Fruit fly (Drosophila melanogaster) whole organism, wandering third instar larva: ENCODE results near the gene Pgant35A.
A peak's percentile ranks its signal among the peaks of the same experiment; 100 is the strongest.

Experiments used
- Abd-B ChIP-seq: fragments of >200 bp; optimal IDR thresholded peaks from 2 replicates; lab custom pipeline; 2017; ENCODE audit warnings: missing biosample characterization, missing genetic modification characterization
- CG32264 ChIP-seq: fragments of 200-800 bp; sonication (Bioruptor generic); optimal IDR thresholded peaks from 2 replicates; lab custom pipeline; 2016; ENCODE audit warnings: missing biosample characterization, missing genetic modification characterization
- CG9705 ChIP-seq: fragments of 200-800 bp; sonication (Bioruptor generic); optimal IDR thresholded peaks from 2 replicates; lab custom pipeline; 2018; ENCODE audit warnings: missing biosample characterization, mild to moderate bottlenecking, missing genetic modification characterization
- CrebA ChIP-seq: fragments of 200-800 bp; sonication (Bioruptor generic); optimal IDR thresholded peaks from 2 replicates; lab custom pipeline; 2016; ENCODE audit warnings: missing biosample characterization, mild to moderate bottlenecking, missing genetic modification characterization, borderline replicate concordance
- Dif ChIP-seq: fragments of 200-275, 200-300 bp; sonication (Bioruptor generic); optimal IDR thresholded peaks from 2 replicates; lab custom pipeline; 2018; ENCODE audit warnings: missing biosample characterization, missing genetic modification characterization; ENCODE audit not compliant: partially characterized antibody
- GATAd ChIP-seq: sonication (Bioruptor generic); optimal IDR thresholded peaks from 2 replicates; lab custom pipeline; 2016; ENCODE audit warnings: missing biosample characterization, missing genetic modification characterization
- HLH106 ChIP-seq: fragments of 200-800 bp; optimal IDR thresholded peaks from 3 replicates; lab custom pipeline; 2019; ENCODE audit warnings: missing biosample characterization, mild to moderate bottlenecking, missing genetic modification characterization, moderate library complexity
- Hnf4 ChIP-seq: fragments of 200-800 bp; sonication (Bioruptor generic); optimal IDR thresholded peaks from 2 replicates; lab custom pipeline; 2016; ENCODE audit warnings: missing biosample characterization, mild to moderate bottlenecking, missing genetic modification characterization
- Hr78 ChIP-seq: fragments of >200 bp; optimal IDR thresholded peaks from 2 replicates; lab custom pipeline; 2017; ENCODE audit warnings: missing biosample characterization, missing genetic modification characterization
- Hr83 ChIP-seq: fragments of 200-300 bp; sonication (Bioruptor generic); optimal IDR thresholded peaks from 2 replicates; lab custom pipeline; 2016; ENCODE audit warnings: missing biosample characterization, mild to moderate bottlenecking, missing genetic modification characterization, moderate library complexity; ENCODE audit not compliant: poor library complexity, severe bottlenecking
- Jra ChIP-seq: sonication (Bioruptor generic); optimal IDR thresholded peaks from 2 replicates; lab custom pipeline; 2016; ENCODE audit warnings: missing biosample characterization, missing genetic modification characterization
- Mio ChIP-seq: sonication (Bioruptor generic); optimal IDR thresholded peaks from 2 replicates; lab custom pipeline; 2016; ENCODE audit warnings: missing biosample characterization, missing genetic modification characterization
- Myc ChIP-seq: fragments of >200 bp; optimal IDR thresholded peaks from 2 replicates; lab custom pipeline; 2017
- N ChIP-seq: fragments of >200 bp; optimal IDR thresholded peaks from 2 replicates; lab custom pipeline; 2018; ENCODE audit warnings: missing biosample characterization, missing external identifiers, missing genetic modification characterization
- OdsH ChIP-seq: fragments of 200-800 bp; sonication (Bioruptor generic); optimal IDR thresholded peaks from 2 replicates; lab custom pipeline; 2016; ENCODE audit warnings: missing biosample characterization, mild to moderate bottlenecking, missing genetic modification characterization
- Rel ChIP-seq, 2 experiments: fragments of 200-800 bp; sonication (Bioruptor generic) in 1 of 2; optimal IDR thresholded peaks; 2 replicates in 1 of 2; 3 replicates in 1 of 2; lab custom pipeline; 2016 to 2019; ENCODE audit warnings: mild to moderate bottlenecking in 2 of 2, missing biosample characterization in 2 of 2, missing genetic modification characterization in 2 of 2, moderate library complexity in 1 of 2
- Sp1 ChIP-seq: fragments of 200-800 bp; sonication (Bioruptor generic); optimal IDR thresholded peaks from 3 replicates; lab custom pipeline; 2019; ENCODE audit warnings: missing biosample characterization, mild to moderate bottlenecking, missing genetic modification characterization, moderate library complexity
- Vsx2 ChIP-seq: fragments of 200-300, 225-300 bp; sonication (Bioruptor generic); optimal IDR thresholded peaks from 2 replicates; lab custom pipeline; 2018; ENCODE audit warnings: missing biosample characterization, missing genetic modification characterization; ENCODE audit not compliant: partially characterized antibody
- brk ChIP-seq: fragments of 200-800 bp; sonication (Bioruptor generic); optimal IDR thresholded peaks from 2 replicates; lab custom pipeline; 2016; ENCODE audit warnings: missing biosample characterization, mild to moderate bottlenecking, missing genetic modification characterization
- dl ChIP-seq, 2 experiments: fragments of 175-275, 200-275 bp in 1 of 2; fragments of 200-275 bp in 1 of 2; sonication (Bioruptor generic); optimal IDR thresholded peaks; lab custom pipeline; 2018; ENCODE audit warnings: mild to moderate bottlenecking in 2 of 2, missing biosample characterization in 2 of 2, missing genetic modification characterization in 2 of 2, moderate library complexity in 2 of 2; ENCODE audit not compliant: partially characterized antibody in 2 of 2, insufficient read depth in 1 of 2
- dsf ChIP-seq: sonication (Bioruptor generic); optimal IDR thresholded peaks from 2 replicates; lab custom pipeline; 2016; ENCODE audit warnings: missing biosample characterization, missing genetic modification characterization, borderline replicate concordance
- ey ChIP-seq: fragments of 200-800 bp; sonication (Bioruptor generic); optimal IDR thresholded peaks from 2 replicates; lab custom pipeline; 2016; ENCODE audit warnings: missing biosample characterization, missing genetic modification characterization
- foxo ChIP-seq, 2 experiments: fragments of 200-800 bp; sonication (Bioruptor generic); optimal IDR thresholded peaks; 2 replicates in 1 of 2; 3 replicates in 1 of 2; lab custom pipeline; 2016 to 2017; ENCODE audit warnings: missing biosample characterization in 2 of 2, missing genetic modification characterization in 2 of 2
- fru ChIP-seq: fragments of 200-800 bp; sonication (Bioruptor generic); optimal IDR thresholded peaks from 3 replicates; lab custom pipeline; 2016; ENCODE audit warnings: missing biosample characterization, mild to moderate bottlenecking, missing genetic modification characterization
- h ChIP-seq: fragments of 200-800 bp; sonication (Bioruptor generic); optimal IDR thresholded peaks from 3 replicates; lab custom pipeline; 2016; ENCODE audit warnings: missing biosample characterization, mild to moderate bottlenecking, missing genetic modification characterization
- jim ChIP-seq: fragments of 175-275, 200-325 bp; sonication (Bioruptor generic); optimal IDR thresholded peaks from 2 replicates; lab custom pipeline; 2016; ENCODE audit warnings: missing biosample characterization, mild to moderate bottlenecking, missing genetic modification characterization
- lola ChIP-seq: fragments of >200 bp; optimal IDR thresholded peaks from 2 replicates; lab custom pipeline; 2017; ENCODE audit warnings: missing biosample characterization, missing genetic modification characterization
- pan ChIP-seq: fragments of >200 bp; optimal IDR thresholded peaks from 2 replicates; lab custom pipeline; 2017
- psq ChIP-seq: fragments of 200-800 bp; sonication (Bioruptor generic); optimal IDR thresholded peaks from 3 replicates; lab custom pipeline; 2017; ENCODE audit warnings: missing biosample characterization, mild to moderate bottlenecking, missing genetic modification characterization, moderate library complexity
- rgr ChIP-seq: fragments of 200-800 bp; sonication (Bioruptor generic); optimal IDR thresholded peaks from 3 replicates; lab custom pipeline; 2016; ENCODE audit warnings: missing biosample characterization, mild to moderate bottlenecking, missing genetic modification characterization
- sage ChIP-seq: fragments of 200-800 bp; sonication (Bioruptor generic); optimal IDR thresholded peaks from 2 replicates; lab custom pipeline; 2016; ENCODE audit warnings: missing biosample characterization, mild to moderate bottlenecking, missing genetic modification characterization
- sv ChIP-seq: fragments of 200-800 bp; sonication (Bioruptor generic); optimal IDR thresholded peaks from 3 replicates; lab custom pipeline; 2016; ENCODE audit warnings: missing biosample characterization, missing genetic modification characterization
- tai ChIP-seq: sonication (Bioruptor generic); optimal IDR thresholded peaks from 2 replicates; lab custom pipeline; 2016; ENCODE audit warnings: missing biosample characterization, missing genetic modification characterization
- usp ChIP-seq: fragments of >200 bp; optimal IDR thresholded peaks from 2 replicates; lab custom pipeline; 2017; ENCODE audit warnings: missing biosample characterization, missing genetic modification characterization
- woc ChIP-seq: sonication (Bioruptor generic); optimal IDR thresholded peaks from 2 replicates; lab custom pipeline; 2016; ENCODE audit warnings: missing biosample characterization, mild to moderate bottlenecking, missing genetic modification characterization

The Pgant35A gene

dm6 chr2L:14346588-14346987, 12.5 kb upstream of the Pgant35A start, which contains the start of gene Send2:
Send2 (minus strand) TSS chr2L:14346688.
- TF ChIP-seq Dif (GFP tag; lab: Kevin White, UChicago) (no peak), foxo (GFP tag; optimal IDR thresholded peaks at IDR 0.05; lab: Kevin White, UChicago) (no peak), woc (GFP tag; lab: Kevin White, UChicago) (no peak), Hnf4 (GFP tag; lab: Kevin White, UChicago) (no peak), CG9705 (GFP tag; lab: Kevin White, UChicago) (no peak), Jra (GFP tag; lab: Kevin White, UChicago) (no peak), pan (lab: Kevin White, UChicago) (no peak), GATAd (GFP tag; lab: Kevin White, UChicago) (no peak), tai (GFP tag; lab: Kevin White, UChicago) (no peak), CG32264 (GFP tag; lab: Kevin White, UChicago) (no peak)

dm6 chr2L:14348602-14349001, 10.4 kb upstream of the Pgant35A start, which contains the start of gene mTTF:
mTTF (minus strand) TSS chr2L:14348790.
- no peak for TF ChIP-seq Hr78 (GFP tag; lab: Kevin White, UChicago)
- TF ChIP-seq dl (GFP tag; optimal IDR thresholded peaks at IDR 0.05; lab: Kevin White, UChicago; ENCODE audit: insufficient read depth in 1 of 2, partially characterized antibody in 2 of 2) = peak in 1 of 2 experiments; percentile 4
- TF ChIP-seq Vsx2 = peak; percentile 74
- TF ChIP-seq GATAd (GFP tag; lab: Kevin White, UChicago) = no peak
- TF ChIP-seq Rel (GFP tag; optimal IDR thresholded peaks at IDR 0.05; lab: Kevin White, UChicago) = no peak
- no peak for TF ChIP-seq Rel (tag; optimal IDR thresholded peaks at IDR 0.05; lab: Kevin White, UChicago)
- peak; percentile 88 for TF ChIP-seq Dif (GFP tag; lab: Kevin White, UChicago)

dm6 chr2L:14350587-14350986, 8.5 kb upstream of the Pgant35A start:
- TF ChIP-seq dsf (GFP tag; lab: Kevin White, UChicago) = no peak
- TF ChIP-seq, all 38 proteins: peak for 0

dm6 chr2L:14351441-14352127, 7.5 kb upstream of the Pgant35A start, which contains the start of gene CG43052:
CG43052 (plus strand) TSS chr2L:14352077.
- TF ChIP-seq sv (GFP tag; lab: Kevin White, UChicago) (no peak), N (GFP tag; lab: Kevin White, UChicago) (no peak), Vsx2 (no peak), CG32264 (GFP tag; lab: Kevin White, UChicago) (no peak), psq (GFP tag; lab: Kevin White, UChicago) (no peak), Sp1 (GFP tag; lab: Kevin White, UChicago) (no peak), sage (GFP tag; lab: Kevin White, UChicago) (no peak), fru (GFP tag; lab: Kevin White, UChicago) (no peak), dsf (GFP tag; lab: Kevin White, UChicago) (no peak), Mio (no peak), Hr83 (GFP tag; lab: Kevin White, UChicago) (no peak), HLH106 (no peak), tai (GFP tag; lab: Kevin White, UChicago) (no peak), pan (lab: Kevin White, UChicago) (no peak)

- TF ChIP-seq Mio (no peak), HLH106 (peak; percentile 73), Vsx2 (no peak), Jra (GFP tag; lab: Kevin White, UChicago) (peak; percentile 60), foxo (GFP tag; optimal IDR thresholded peaks at IDR 0.05; lab: Kevin White, UChicago) (peak; percentile 36 to 83), pan (lab: Kevin White, UChicago) (no peak), tai (GFP tag; lab: Kevin White, UChicago) (no peak), CG32264 (GFP tag; lab: Kevin White, UChicago) (peak; percentile 20), Dif (GFP tag; lab: Kevin White, UChicago) (no peak), jim (GFP tag; lab: Kevin White, UChicago) (no peak), brk (no peak), Myc (lab: Kevin White, UChicago) (peak; percentile 50), CrebA (no peak), sv (GFP tag; lab: Kevin White, UChicago) (peak; percentile 37), usp (GFP tag; lab: Kevin White, UChicago) (no peak), lola (GFP tag; lab: Kevin White, UChicago) (no peak), sage (GFP tag; lab: Kevin White, UChicago) (peak; percentile 65), fru (GFP tag; lab: Kevin White, UChicago) (peak; percentile 84), Abd-B (GFP tag; lab: Kevin White, UChicago) (no peak), GATAd (GFP tag; lab: Kevin White, UChicago) (no peak), OdsH (GFP tag; lab: Kevin White, UChicago) (peak; percentile 73), Rel (GFP tag; optimal IDR thresholded peaks at IDR 0.05; lab: Kevin White, UChicago) (no peak), Rel (tag; optimal IDR thresholded peaks at IDR 0.05; lab: Kevin White, UChicago) (peak; percentile 16), ey (GFP tag; lab: Kevin White, UChicago) (peak; percentile 77), rgr (GFP tag; lab: Kevin White, UChicago) (peak; percentile 87), h (GFP tag; lab: Kevin White, UChicago) (peak; percentile 69)
Observed at dm6 chr2L:14355033-14355851, 3.8 kb upstream of the Pgant35A start, which contains the start of gene Rab14. Rab14 (plus strand) TSS chr2L:14355145.
